Worm (Caenorhabditis elegans) whole organism, midembryonic: ENCODE measurements around the gene F56D5.3.

Source experiments
- T22C8.4 ChIP-seq: fragments of 200-800 bp; sonication (Bioruptor generic); IDR thresholded peaks from 2 replicates; pipeline ENCODE4 v1.3.6; 2022; ENCODE audit warnings: missing genetic modification characterization, missing compliant biosample characterization
- cog-1 ChIP-seq: sonication (generic microtip); optimal IDR thresholded peaks from 2 replicates; lab custom pipeline; 2016; ENCODE audit warnings: missing genetic modification characterization, missing compliant biosample characterization
- flt-1 ChIP-seq: fragments of 200-800 bp; sonication (Bioruptor generic); IDR thresholded peaks from 2 replicates; pipeline ENCODE4 v1.3.6; 2022; ENCODE audit warnings: missing genetic modification characterization, missing compliant biosample characterization
- tab-1 ChIP-seq: fragments of 200-800 bp; sonication (Bioruptor generic); IDR thresholded peaks from 2 replicates; pipeline ENCODE4 v1.3.6; 2022; ENCODE audit warnings: missing genetic modification characterization, missing compliant biosample characterization
- ztf-29 ChIP-seq: fragments of 200-800 bp; sonication (Bioruptor generic); IDR thresholded peaks from 2 replicates; pipeline ENCODE4 v1.3.6; 2022; ENCODE audit warnings: missing genetic modification reagents, missing genetic modification characterization, missing compliant biosample characterization

DNA sequence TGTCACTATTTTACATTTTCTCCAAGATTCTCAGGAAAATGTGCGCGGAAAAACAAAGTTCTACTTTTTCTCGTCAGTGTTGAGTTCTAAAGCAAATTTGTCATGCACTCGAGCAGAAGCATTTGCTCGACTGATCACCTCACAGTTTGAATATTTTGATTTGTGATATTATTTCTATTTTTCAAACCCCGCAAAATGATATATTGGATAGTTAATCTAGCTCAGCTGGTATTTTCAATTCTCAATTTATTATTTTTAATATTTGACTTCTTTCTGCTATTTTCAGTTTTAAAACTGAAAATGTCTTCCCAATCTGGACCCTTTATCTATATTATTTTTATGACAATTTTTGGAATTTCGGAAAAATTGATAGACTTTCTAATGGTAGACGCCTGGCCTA is 25.7 kb downstream of the F56D5.3 start, which contains the start of gene srxa-2:
- TF ChIP-seq tab-1 (GFP tag; lab: Robert Waterston, UW) (no peak), ztf-29 (GFP tag; lab: Robert Waterston, UW) (no peak), cog-1 (tag; lab: Kevin White, UChicago) (no peak), flt-1 (GFP tag; lab: Robert Waterston, UW) (no peak), T22C8.4 (GFP tag; lab: Robert Waterston, UW) (no peak)
